Worm (Caenorhabditis elegans) whole organism, midembryonic: Measurements from ENCODE around the gene odr-4.

ENCODE experiments used
- T22C8.4 ChIP-seq: fragments of 200-800 bp; sonication (Bioruptor generic); IDR thresholded peaks from 2 replicates; pipeline ENCODE4 v1.3.6; 2022; ENCODE audit warnings: missing genetic modification characterization, missing compliant biosample characterization
- cog-1 ChIP-seq: sonication (generic microtip); optimal IDR thresholded peaks from 2 replicates; lab custom pipeline; 2016; ENCODE audit warnings: missing genetic modification characterization, missing compliant biosample characterization
- klf-2 ChIP-seq: fragments of 200-800 bp; sonication (Bioruptor generic); conservative IDR thresholded peaks from 2 replicates; pipeline ENCODE4 v1.3.6; 2022; ENCODE audit warnings: missing genetic modification reagents, missing genetic modification characterization, missing compliant biosample characterization
- med-1 ChIP-seq: sonication (generic microtip); optimal IDR thresholded peaks from 2 replicates; lab custom pipeline; 2017; ENCODE audit warnings: missing genetic modification characterization, mild to moderate bottlenecking, missing compliant biosample characterization, antibody characterized with exemption, missing genetic modification reagents; ENCODE audit not compliant: insufficient read depth
- ref-1 ChIP-seq: fragments of 200-800 bp; sonication (Bioruptor generic); conservative IDR thresholded peaks from 2 replicates; pipeline ENCODE4 v1.3.6; 2022; ENCODE audit warnings: missing genetic modification reagents, missing genetic modification characterization, missing compliant biosample characterization
- ztf-23 ChIP-seq: fragments of 200-800 bp; sonication (Bioruptor generic); IDR thresholded peaks from 2 replicates; pipeline ENCODE4 v1.3.6; 2022; ENCODE audit warnings: missing genetic modification reagents, missing genetic modification characterization, missing compliant biosample characterization
- ztf-29 ChIP-seq: fragments of 200-800 bp; sonication (Bioruptor generic); IDR thresholded peaks from 2 replicates; pipeline ENCODE4 v1.3.6; 2022; ENCODE audit warnings: missing genetic modification reagents, missing genetic modification characterization, missing compliant biosample characterization

- TF ChIP-seq cog-1 (tag; lab: Kevin White, UChicago), result no peak
- TF ChIP-seq klf-2 (GFP tag; lab: Robert Waterston, UW), result no peak
- TF ChIP-seq med-1 (GFP tag; lab: Kevin White, UChicago), result no peak
- TF ChIP-seq T22C8.4 (GFP tag; lab: Robert Waterston, UW), result no peak
- TF ChIP-seq ref-1, result no peak
- no peak for TF ChIP-seq ztf-23 (GFP tag; lab: Robert Waterston, UW)
- no peak for TF ChIP-seq ztf-29 (GFP tag; lab: Robert Waterston, UW)
These were observed 685 bp downstream of the odr-4 start for ce11 chrIII:6731285-6731684.
